Worm (Caenorhabditis elegans) whole organism, late embryonic: ENCODE results near the gene fbxb-97.

Experiments used
- C08G9.2 ChIP-seq: sonication (generic microtip); optimal IDR thresholded peaks from 2 replicates; lab custom pipeline; 2016; ENCODE audit warnings: mild to moderate bottlenecking, missing genetic modification characterization, moderate library complexity, missing compliant biosample characterization
- C38D4.7 ChIP-seq: fragments of 200-800 bp; sonication (Bioruptor generic); optimal IDR thresholded peaks from 2 replicates; lab custom pipeline; 2018; ENCODE audit warnings: mild to moderate bottlenecking, missing genetic modification characterization, moderate library complexity, missing compliant biosample characterization
- F13H6.1 ChIP-seq: sonication (generic microtip); optimal IDR thresholded peaks from 2 replicates; lab custom pipeline; 2016; ENCODE audit warnings: missing genetic modification characterization, missing compliant biosample characterization
- K02D7.2 ChIP-seq: sonication (generic microtip); optimal IDR thresholded peaks from 2 replicates; lab custom pipeline; 2017; ENCODE audit warnings: mild to moderate bottlenecking, missing genetic modification characterization, missing compliant biosample characterization
- K09A11.1 ChIP-seq: sonication (generic microtip); optimal IDR thresholded peaks from 2 replicates; lab custom pipeline; 2017; ENCODE audit warnings: antibody characterized with exemption, mild to moderate bottlenecking, missing genetic modification characterization, missing compliant biosample characterization; ENCODE audit not compliant: insufficient read depth
- Y22D7AL.16 ChIP-seq: sonication (generic microtip); optimal IDR thresholded peaks from 2 replicates; lab custom pipeline; 2016; ENCODE audit warnings: missing genetic modification characterization, missing compliant biosample characterization
- ahr-1 ChIP-seq: sonication (generic microtip); optimal IDR thresholded peaks from 2 replicates; lab custom pipeline; 2016; ENCODE audit warnings: missing genetic modification characterization, missing compliant biosample characterization
- ama-1 ChIP-seq: fragments of 150-350 bp; optimal IDR thresholded peaks from 2 replicates; lab custom pipeline; 2014
- ceh-14 ChIP-seq: sonication (generic microtip); optimal IDR thresholded peaks from 2 replicates; lab custom pipeline; 2016; ENCODE audit warnings: missing genotype, missing genetic modification characterization, missing compliant biosample characterization
- ceh-19 ChIP-seq: fragments of 200-800 bp; sonication (Bioruptor generic); optimal IDR thresholded peaks from 2 replicates; lab custom pipeline; 2018; ENCODE audit warnings: mild to moderate bottlenecking, missing genetic modification characterization, missing compliant biosample characterization
- ceh-24 ChIP-seq: sonication (generic microtip); optimal IDR thresholded peaks from 2 replicates; lab custom pipeline; 2016; ENCODE audit warnings: mild to moderate bottlenecking, missing genetic modification characterization, missing compliant biosample characterization
- ceh-34 ChIP-seq: sonication (generic microtip); optimal IDR thresholded peaks from 2 replicates; lab custom pipeline; 2016; ENCODE audit warnings: mild to moderate bottlenecking, missing genetic modification characterization, missing compliant biosample characterization
- ceh-45 ChIP-seq: fragments of 200-800 bp; sonication (Bioruptor generic); IDR thresholded peaks from 2 replicates; pipeline ENCODE4 v1.3.6; 2022; ENCODE audit warnings: missing genetic modification reagents, missing genetic modification characterization, missing compliant biosample characterization
- ceh-9 ChIP-seq: sonication (generic microtip); optimal IDR thresholded peaks from 2 replicates; lab custom pipeline; 2016; ENCODE audit warnings: mild to moderate bottlenecking, missing genetic modification characterization, inconsistent platforms, missing compliant biosample characterization
- che-1 ChIP-seq: sonication (generic microtip); optimal IDR thresholded peaks from 2 replicates; lab custom pipeline; 2016; ENCODE audit warnings: mild to moderate bottlenecking, missing genetic modification characterization, missing compliant biosample characterization
- elt-2 ChIP-seq: sonication (generic microtip); optimal IDR thresholded peaks from 2 replicates; lab custom pipeline; 2016; ENCODE audit warnings: missing genetic modification reagents, missing genetic modification characterization, missing compliant biosample characterization
- ets-4 ChIP-seq: sonication (generic microtip); optimal IDR thresholded peaks from 2 replicates; lab custom pipeline; 2016; ENCODE audit warnings: missing genetic modification characterization, missing compliant biosample characterization
- eyg-1 ChIP-seq: sonication (generic microtip); optimal IDR thresholded peaks from 2 replicates; lab custom pipeline; 2016; ENCODE audit warnings: missing genotype, missing genetic modification characterization, missing compliant biosample characterization
- fax-1 ChIP-seq: sonication (generic microtip); optimal IDR thresholded peaks from 2 replicates; lab custom pipeline; 2016; ENCODE audit warnings: missing genotype, missing genetic modification characterization, missing compliant biosample characterization
- fkh-6 ChIP-seq: sonication (generic microtip); optimal IDR thresholded peaks from 2 replicates; lab custom pipeline; 2016; ENCODE audit warnings: missing genetic modification characterization, missing compliant biosample characterization
- gmeb-2 ChIP-seq: sonication (generic microtip); optimal IDR thresholded peaks from 2 replicates; lab custom pipeline; 2016; ENCODE audit warnings: missing genetic modification characterization, inconsistent platforms, missing compliant biosample characterization
- lim-6 ChIP-seq: sonication (generic microtip); optimal IDR thresholded peaks from 2 replicates; lab custom pipeline; 2016; ENCODE audit warnings: missing genetic modification characterization, missing compliant biosample characterization
- lin-11 ChIP-seq: fragments of 200-800 bp; sonication (Bioruptor generic); optimal IDR thresholded peaks from 2 replicates; lab custom pipeline; 2018; ENCODE audit warnings: mild to moderate bottlenecking, missing genetic modification characterization, missing compliant biosample characterization
- mec-3 ChIP-seq: sonication (generic microtip); optimal IDR thresholded peaks from 2 replicates; lab custom pipeline; 2016; ENCODE audit warnings: borderline replicate concordance, missing genetic modification characterization, missing compliant biosample characterization
- pag-3 ChIP-seq: sonication (generic microtip); optimal IDR thresholded peaks from 2 replicates; lab custom pipeline; 2016; ENCODE audit warnings: missing compliant biosample characterization, missing genetic modification characterization, borderline replicate concordance
- pat-9 ChIP-seq: fragments of 200-800 bp; sonication (Bioruptor generic); optimal IDR thresholded peaks from 2 replicates; lab custom pipeline; 2018; ENCODE audit warnings: mild to moderate bottlenecking, missing genetic modification characterization, moderate library complexity, missing compliant biosample characterization
- pax-1 ChIP-seq: fragments of 150-350 bp; optimal IDR thresholded peaks from 2 replicates; lab custom pipeline; 2014; ENCODE audit warnings: missing biosample characterization, missing genetic modification characterization
- pha-4 ChIP-seq: fragments of 150-350 bp; optimal IDR thresholded peaks from 2 replicates; lab custom pipeline; 2018; ENCODE audit warnings: missing biosample characterization, missing genetic modification reagents, missing genetic modification characterization
- pqm-1 ChIP-seq: sonication (generic microtip); optimal IDR thresholded peaks from 2 replicates; lab custom pipeline; 2016; ENCODE audit warnings: missing genetic modification characterization, missing compliant biosample characterization
- ref-2 ChIP-seq: sonication (generic microtip); optimal IDR thresholded peaks from 2 replicates; lab custom pipeline; 2016; ENCODE audit warnings: missing genetic modification characterization, missing compliant biosample characterization
- rnt-1 ChIP-seq: sonication (generic microtip); optimal IDR thresholded peaks from 2 replicates; lab custom pipeline; 2016; ENCODE audit warnings: missing genetic modification characterization, missing compliant biosample characterization
- sdc-2 ChIP-seq: sonication (generic microtip); optimal IDR thresholded peaks from 2 replicates; lab custom pipeline; 2016; ENCODE audit warnings: missing genotype, missing genetic modification characterization, missing compliant biosample characterization
- sox-2 ChIP-seq: fragments of 200-800 bp; sonication (Bioruptor generic); IDR thresholded peaks from 2 replicates; pipeline ENCODE4 v1.3.6; 2022; ENCODE audit warnings: missing genetic modification reagents, missing genetic modification characterization, missing compliant biosample characterization
- sox-4 ChIP-seq: sonication (generic microtip); optimal IDR thresholded peaks from 2 replicates; lab custom pipeline; 2017; ENCODE audit warnings: mild to moderate bottlenecking, missing genetic modification characterization, inconsistent platforms, missing compliant biosample characterization
- tbx-2 ChIP-seq: sonication (generic microtip); optimal IDR thresholded peaks from 2 replicates; lab custom pipeline; 2016; ENCODE audit warnings: missing genetic modification characterization, missing compliant biosample characterization
- tbx-7 ChIP-seq: sonication (generic microtip); optimal IDR thresholded peaks from 2 replicates; lab custom pipeline; 2016; ENCODE audit warnings: missing genotype, missing genetic modification characterization, missing compliant biosample characterization
- ttx-3 ChIP-seq: sonication (generic microtip); optimal IDR thresholded peaks from 2 replicates; lab custom pipeline; 2016; ENCODE audit warnings: missing genetic modification reagents, missing genetic modification characterization, missing compliant biosample characterization
- unc-42 ChIP-seq: sonication (generic microtip); optimal IDR thresholded peaks from 2 replicates; lab custom pipeline; 2016; ENCODE audit warnings: missing genotype, missing genetic modification characterization, missing compliant biosample characterization
- unc-55 ChIP-seq: sonication (generic microtip); optimal IDR thresholded peaks from 2 replicates; lab custom pipeline; 2017; ENCODE audit warnings: missing biosample characterization, missing genetic modification reagents, missing genetic modification characterization
- unc-86 ChIP-seq: sonication (generic microtip); optimal IDR thresholded peaks from 2 replicates; lab custom pipeline; 2016; ENCODE audit warnings: missing genetic modification characterization, missing compliant biosample characterization

Gene fbxb-97

DNA sequence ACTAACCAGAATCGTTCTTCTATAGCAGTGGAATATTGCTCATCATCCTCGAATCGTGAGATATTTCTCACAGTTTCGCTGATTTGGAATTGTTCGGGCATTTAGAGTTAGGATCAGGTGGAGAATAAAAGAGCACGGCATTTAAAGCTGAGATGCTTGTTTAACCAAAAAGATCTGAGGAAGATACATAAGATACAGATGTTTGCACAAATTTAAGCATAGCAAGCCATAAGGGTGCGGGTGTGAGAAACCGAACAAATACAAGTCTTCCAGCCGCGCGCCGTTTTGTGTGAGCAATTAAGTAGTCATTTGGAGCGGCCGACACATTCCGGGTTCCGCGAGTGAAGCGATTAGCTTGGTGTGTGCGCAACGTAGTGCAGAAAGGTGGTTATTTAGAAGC, 38.4 kb upstream of the fbxb-97 start, which contains the start of gene math-7:
math-7 (minus strand) TSS at position 101 of the 400 bp plus-strand sequence.
- no peak for TF ChIP-seq C08G9.2 (tag; lab: Kevin White, UChicago)
- no peak for TF ChIP-seq lin-11
- TF ChIP-seq pag-3, result no peak
- TF ChIP-seq C38D4.7 (GFP tag; lab: Kevin White, UChicago), result no peak
- TF ChIP-seq, all 69 proteins: peak for 0

DNA sequence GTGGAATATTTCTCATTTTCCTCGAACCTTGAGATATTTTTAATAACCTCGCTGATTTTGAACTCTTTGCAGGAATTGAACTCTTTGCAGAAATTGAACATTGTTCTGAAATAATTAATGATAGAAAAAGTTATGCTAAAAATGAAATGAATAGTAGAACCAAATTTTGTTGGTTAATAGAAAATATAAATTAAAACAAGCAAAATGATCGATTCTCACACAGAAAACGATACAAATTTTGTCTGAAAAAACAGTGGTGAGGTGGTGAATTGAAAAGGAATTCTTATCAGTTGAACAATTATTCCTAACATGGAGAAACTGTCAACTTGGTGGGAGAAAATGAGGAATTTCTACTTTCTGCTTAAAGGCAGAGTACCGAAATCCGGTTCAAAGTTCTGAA, 36.7 kb upstream of the fbxb-97 start, which contains the start of gene math-6:
math-6 (minus strand) TSS at position 101 of the 400 bp plus-strand sequence.
- no peak for TF ChIP-seq mec-3 (tag; lab: Kevin White, UChicago)
- no peak for TF ChIP-seq ceh-14
- no peak for TF ChIP-seq unc-42 (tag; lab: Kevin White, UChicago)
- TF ChIP-seq K09A11.1 (tag; lab: Kevin White, UChicago), result no peak
- no peak for TF ChIP-seq sdc-2 (tag; lab: Kevin White, UChicago)
- no peak for TF ChIP-seq tbx-7 (tag; lab: Kevin White, UChicago)
- TF ChIP-seq ceh-24 (tag; lab: Kevin White, UChicago), result no peak
- TF ChIP-seq ets-4 (tag; lab: Kevin White, UChicago), result no peak
- TF ChIP-seq ama-1, result no peak
- TF ChIP-seq pax-1 (tag; lab: Kevin White, UChicago), result no peak
- TF ChIP-seq ceh-34 (tag; lab: Kevin White, UChicago), result no peak
- TF ChIP-seq che-1 (tag; lab: Kevin White, UChicago), result no peak
- no peak for TF ChIP-seq tbx-2 (tag; lab: Kevin White, UChicago)

DNA sequence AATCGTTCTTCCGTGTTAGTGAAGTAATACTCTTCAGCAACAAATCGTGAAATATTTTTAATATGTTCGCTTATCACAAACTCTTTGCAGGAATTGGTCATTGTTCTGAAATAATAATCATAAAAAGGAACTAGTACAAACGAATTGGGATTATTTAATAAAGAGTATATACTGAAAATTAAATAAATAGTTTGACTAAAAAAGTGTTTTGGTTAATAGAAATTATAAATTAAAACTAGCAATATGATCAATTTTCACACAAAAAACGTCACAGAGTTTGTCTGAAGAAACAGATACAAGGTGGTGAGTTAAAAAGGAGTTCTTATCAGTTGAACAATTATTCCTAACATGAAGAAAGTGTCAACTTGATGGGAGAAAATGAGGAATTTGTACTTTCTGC, 34.7 kb upstream of the fbxb-97 start, which contains the start of gene math-5:
math-5 (minus strand) TSS at position 101 of the 400 bp plus-strand sequence.
- TF ChIP-seq eyg-1 (tag; lab: Kevin White, UChicago) (no peak), Y22D7AL.16 (no peak), ceh-45 (GFP tag; lab: Robert Waterston, UW) (no peak), fax-1 (no peak), ceh-14 (no peak), unc-55 (GFP tag; lab: Kevin White, UChicago) (no peak), elt-2 (tag; lab: Kevin White, UChicago) (no peak)

DNA sequence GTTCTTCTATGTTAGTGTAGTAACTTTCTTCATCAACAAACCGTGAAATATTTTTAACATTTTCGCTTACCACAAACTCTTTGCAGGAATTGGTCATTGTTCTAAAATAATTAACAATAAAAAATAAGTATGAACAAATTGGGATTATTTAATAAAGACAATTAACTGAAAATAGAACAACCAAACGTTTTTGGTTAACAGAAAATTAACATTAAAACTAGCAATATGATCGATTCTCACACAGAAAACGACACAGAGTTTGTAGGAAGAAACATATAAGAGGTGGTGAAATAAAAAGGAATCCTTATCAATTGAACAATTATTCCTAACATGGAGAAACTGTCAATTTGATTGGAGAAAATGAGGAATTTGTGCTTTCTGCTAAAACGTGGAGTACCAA, 30.7 kb upstream of the fbxb-97 start, which contains the start of gene math-16:
math-16 (minus strand) TSS at position 101 of the 400 bp plus-strand sequence.
- TF ChIP-seq K02D7.2 (tag; lab: Kevin White, UChicago) (no peak), fkh-6 (no peak), ceh-34 (tag; lab: Kevin White, UChicago) (no peak), F13H6.1 (tag; lab: Kevin White, UChicago) (no peak), ceh-9 (tag; lab: Kevin White, UChicago) (no peak), ets-4 (tag; lab: Kevin White, UChicago) (no peak), gmeb-2 (no peak), ama-1 (no peak), ceh-14 (no peak), ceh-19 (GFP tag; lab: Kevin White, UChicago) (no peak), fax-1 (no peak), rnt-1 (no peak)
- TF ChIP-seq, all 69 proteins: peak for 0

DNA sequence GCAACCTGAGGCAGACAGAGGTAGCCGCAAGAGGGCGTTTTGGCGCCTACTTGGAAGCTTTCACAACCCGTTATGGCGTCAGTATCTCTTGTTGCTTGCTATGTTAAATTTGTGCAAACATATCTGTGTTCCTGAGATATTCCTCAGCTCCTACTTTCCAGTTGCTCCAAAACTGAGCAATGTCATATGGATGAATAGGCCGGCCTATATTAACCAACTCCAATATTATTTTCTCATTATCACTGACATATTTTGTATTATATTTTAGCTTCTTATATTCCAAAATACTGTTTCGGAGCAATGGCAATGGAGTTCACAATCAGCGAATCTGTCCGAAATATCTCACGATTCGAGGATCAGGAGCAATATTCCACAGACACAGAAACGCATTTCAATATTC, 27.7 kb upstream of the fbxb-97 start, which contains the start of gene math-13:
math-13 (plus strand) TSS at position 301 of the 400 bp plus-strand sequence.
- TF ChIP-seq sox-2 (no peak), sdc-2 (tag; lab: Kevin White, UChicago) (no peak), unc-86 (tag; lab: Kevin White, UChicago) (no peak), che-1 (tag; lab: Kevin White, UChicago) (no peak), F13H6.1 (tag; lab: Kevin White, UChicago) (no peak), elt-2 (tag; lab: Kevin White, UChicago) (no peak), pha-4 (tag; lab: Kevin White, UChicago) (no peak), ttx-3 (no peak), K09A11.1 (tag; lab: Kevin White, UChicago) (no peak), ceh-45 (GFP tag; lab: Robert Waterston, UW) (no peak), pqm-1 (tag; lab: Kevin White, UChicago) (no peak), ahr-1 (tag; lab: Kevin White, UChicago) (no peak), lim-6 (tag; lab: Kevin White, UChicago) (no peak), pag-3 (no peak), pat-9 (no peak), Y22D7AL.16 (no peak), tbx-7 (tag; lab: Kevin White, UChicago) (no peak), sox-4 (no peak), ceh-24 (tag; lab: Kevin White, UChicago) (no peak), ref-2 (tag; lab: Kevin White, UChicago) (no peak)
